Worm (Caenorhabditis elegans) whole organism, late embryonic: ENCODE data around the gene Y41C4A.11.

Experiments
- K09A11.1 ChIP-seq: sonication (generic microtip); optimal IDR thresholded peaks from 2 replicates; lab custom pipeline; 2017; ENCODE audit warnings: antibody characterized with exemption, mild to moderate bottlenecking, missing genetic modification characterization, missing compliant biosample characterization; ENCODE audit not compliant: insufficient read depth
- ceh-9 ChIP-seq: sonication (generic microtip); optimal IDR thresholded peaks from 2 replicates; lab custom pipeline; 2016; ENCODE audit warnings: mild to moderate bottlenecking, missing genetic modification characterization, inconsistent platforms, missing compliant biosample characterization
- dmd-4 ChIP-seq: sonication (generic microtip); optimal IDR thresholded peaks from 2 replicates; lab custom pipeline; 2016; ENCODE audit warnings: borderline replicate concordance, missing genetic modification characterization, missing compliant biosample characterization
- ets-4 ChIP-seq: sonication (generic microtip); optimal IDR thresholded peaks from 2 replicates; lab custom pipeline; 2016; ENCODE audit warnings: missing genetic modification characterization, missing compliant biosample characterization
- gmeb-2 ChIP-seq: sonication (generic microtip); optimal IDR thresholded peaks from 2 replicates; lab custom pipeline; 2016; ENCODE audit warnings: missing genetic modification characterization, inconsistent platforms, missing compliant biosample characterization
- npax-4 ChIP-seq: sonication (generic microtip); optimal IDR thresholded peaks from 2 replicates; lab custom pipeline; 2016; ENCODE audit warnings: missing genetic modification characterization, missing compliant biosample characterization
- pros-1 ChIP-seq: fragments of 150-350 bp; optimal IDR thresholded peaks from 2 replicates; lab custom pipeline; 2014; ENCODE audit warnings: missing biosample characterization, missing genetic modification reagents, missing genetic modification characterization
- syd-9 ChIP-seq: sonication (generic microtip); optimal IDR thresholded peaks from 2 replicates; lab custom pipeline; 2016; ENCODE audit warnings: mild to moderate bottlenecking, missing genetic modification characterization, moderate library complexity, missing compliant biosample characterization
- unc-3 ChIP-seq, 2 experiments: fragments of 200-800 bp in 1 of 2; sonication (Bioruptor generic) in 1 of 2; sonication (generic microtip) in 1 of 2; conservative IDR thresholded peaks in 1 of 2; optimal IDR thresholded peaks in 1 of 2; 2 replicates each; pipeline versions ENCODE4 v1.3.6 to Lab custom; 2016 to 2022; ENCODE audit warnings: missing compliant biosample characterization in 2 of 2, missing genetic modification characterization in 2 of 2, missing genetic modification reagents in 1 of 2
- unc-86 ChIP-seq: sonication (generic microtip); optimal IDR thresholded peaks from 2 replicates; lab custom pipeline; 2016; ENCODE audit warnings: missing genetic modification characterization, missing compliant biosample characterization

ce11 chrIII:11689303-11689702, 30.4 kb upstream of the Y41C4A.11 start:
- TF ChIP-seq gmeb-2 (tag; lab: Kevin White, UChicago) (no peak), npax-4 (no peak), ets-4 (tag; lab: Kevin White, UChicago) (no peak), dmd-4 (no peak), unc-3 (GFP tag; conservative IDR thresholded peaks at IDR 0.05; lab: Robert Waterston, UW) (no peak), unc-3 (tag; optimal IDR thresholded peaks at IDR 0.05; lab: Kevin White, UChicago) (no peak), pros-1 (tag; lab: Kevin White, UChicago) (no peak), unc-86 (no peak), ceh-9 (no peak), K09A11.1 (tag; lab: Kevin White, UChicago) (no peak), syd-9 (tag; lab: Kevin White, UChicago) (no peak)
